Worm (Caenorhabditis elegans) whole organism, L1 larva: ENCODE measurements around the gene col-13.
A peak's percentile ranks its signal among the peaks of the same experiment; 100 is the strongest.

ENCODE experiments used
- C34B4.2 ChIP-seq: sonication (generic microtip); optimal IDR thresholded peaks from 2 replicates; lab custom pipeline; 2017; ENCODE audit warnings: mild to moderate bottlenecking, missing genetic modification characterization, missing compliant biosample characterization
- F16B12.6 ChIP-seq: fragments of 150-350 bp; optimal IDR thresholded peaks from 2 replicates; lab custom pipeline; 2014; ENCODE audit warnings: missing biosample characterization, missing genetic modification characterization
- ama-1 ChIP-seq: fragments of 150-350 bp; optimal IDR thresholded peaks from 2 replicates; lab custom pipeline; 2014
- blmp-1 ChIP-seq: fragments of 150-350 bp; optimal IDR thresholded peaks from 2 replicates; lab custom pipeline; 2014; ENCODE audit warnings: missing biosample characterization, missing genetic modification characterization
- ceh-8 ChIP-seq: fragments of 200-800 bp; sonication (Bioruptor generic); optimal IDR thresholded peaks from 2 replicates; lab custom pipeline; 2018; ENCODE audit warnings: mild to moderate bottlenecking, missing genetic modification characterization, moderate library complexity, missing compliant biosample characterization
- ceh-82 ChIP-seq, 3 experiments: fragments of 150-350 bp in 1 of 3; sonication (generic microtip) in 2 of 3; optimal IDR thresholded peaks; 2 replicates each; lab custom pipeline; 2014 to 2017; ENCODE audit warnings: missing biosample characterization in 3 of 3, missing genetic modification characterization in 3 of 3
- ces-1 ChIP-seq: fragments of 150-350 bp; optimal IDR thresholded peaks from 2 replicates; lab custom pipeline; 2014; ENCODE audit warnings: missing biosample characterization, missing genetic modification reagents, missing genetic modification characterization
- dpl-1 ChIP-seq, 3 experiments: fragments of 150-350 bp in 2 of 3; sonication (generic microtip) in 1 of 3; optimal IDR thresholded peaks; 2 replicates each; lab custom pipeline; 2014 to 2017; ENCODE audit warnings: missing biosample characterization in 3 of 3, missing genetic modification characterization in 3 of 3, missing genetic modification reagents in 3 of 3
- efl-1 ChIP-seq, 4 experiments: fragments of 150-350 bp; optimal IDR thresholded peaks in 3 of 4; peaks in 1 of 4; 1 replicate in 1 of 4; 2 replicates in 3 of 4; lab custom pipeline; 2014; ENCODE audit warnings: missing biosample characterization in 2 of 4, missing genetic modification characterization in 2 of 4, missing genetic modification reagents in 2 of 4
- egl-13 ChIP-seq: sonication (generic microtip); optimal IDR thresholded peaks from 2 replicates; lab custom pipeline; 2016; ENCODE audit warnings: missing genotype, missing genetic modification reagents, missing genetic modification characterization, missing compliant biosample characterization
- egl-27 ChIP-seq, 2 experiments: fragments of 150-350 bp in 1 of 2; sonication (generic microtip); optimal IDR thresholded peaks; 3 replicates each; lab custom pipeline; 2017 to 2018; ENCODE audit warnings: missing biosample characterization in 2 of 2, missing genetic modification characterization in 2 of 2, missing genetic modification reagents in 2 of 2
- elt-2 ChIP-seq: sonication (generic microtip); optimal IDR thresholded peaks from 2 replicates; lab custom pipeline; 2016; ENCODE audit warnings: missing genetic modification characterization, mild to moderate bottlenecking, inconsistent platforms, missing compliant biosample characterization, missing genetic modification reagents
- fos-1 ChIP-seq: fragments of 150-350 bp; optimal IDR thresholded peaks from 2 replicates; lab custom pipeline; 2014; ENCODE audit warnings: missing biosample characterization, missing genetic modification characterization
- hlh-4 ChIP-seq: sonication (generic microtip); optimal IDR thresholded peaks from 2 replicates; lab custom pipeline; 2016; ENCODE audit warnings: mild to moderate bottlenecking, missing genetic modification characterization, missing compliant biosample characterization
- irx-1 ChIP-seq: sonication (generic microtip); optimal IDR thresholded peaks from 2 replicates; lab custom pipeline; 2016; ENCODE audit warnings: missing genetic modification characterization, missing compliant biosample characterization
- isw-1 ChIP-seq: fragments of 200-800 bp; sonication (Bioruptor generic); IDR thresholded peaks from 2 replicates; pipeline ENCODE4 v1.3.6; 2022; ENCODE audit warnings: missing genetic modification characterization, missing compliant biosample characterization
- lin-14 ChIP-seq: fragments of 200-800 bp; sonication (Bioruptor generic); optimal IDR thresholded peaks from 2 replicates; lab custom pipeline; 2018; ENCODE audit warnings: mild to moderate bottlenecking, missing genetic modification characterization, moderate library complexity, missing compliant biosample characterization
- lin-15B ChIP-seq: fragments of 150-350 bp; sonication (generic microtip); optimal IDR thresholded peaks from 3 replicates; lab custom pipeline; 2014; ENCODE audit warnings: missing biosample characterization, missing genetic modification characterization
- lir-3 ChIP-seq: sonication (generic microtip); optimal IDR thresholded peaks from 2 replicates; lab custom pipeline; 2016; ENCODE audit warnings: mild to moderate bottlenecking, missing genetic modification characterization, moderate library complexity, missing compliant biosample characterization; ENCODE audit not compliant: poor library complexity
- lsy-2 ChIP-seq, 2 experiments: fragments of 150-350 bp; optimal IDR thresholded peaks; 2 replicates each; lab custom pipeline; 2014; ENCODE audit warnings: missing biosample characterization in 2 of 2, missing genetic modification characterization in 2 of 2
- mef-2 ChIP-seq: fragments of 150-350 bp; optimal IDR thresholded peaks from 2 replicates; lab custom pipeline; 2014; ENCODE audit warnings: missing biosample characterization, missing genetic modification characterization
- nhr-11 ChIP-seq: fragments of 150-350 bp; optimal IDR thresholded peaks from 2 replicates; lab custom pipeline; 2014; ENCODE audit warnings: missing biosample characterization, missing genetic modification characterization
- nhr-19 ChIP-seq: fragments of 200-800 bp; sonication (Bioruptor generic); conservative IDR thresholded peaks from 2 replicates; pipeline ENCODE4 v1.3.6; 2022; ENCODE audit warnings: missing genetic modification characterization, missing compliant biosample characterization
- nhr-20 ChIP-seq: sonication (generic microtip); optimal IDR thresholded peaks from 2 replicates; lab custom pipeline; 2016; ENCODE audit warnings: mild to moderate bottlenecking, missing genetic modification characterization, missing compliant biosample characterization
- nhr-28 ChIP-seq: fragments of 150-350 bp; optimal IDR thresholded peaks from 2 replicates; lab custom pipeline; 2014; ENCODE audit warnings: missing biosample characterization, missing genetic modification characterization
- nhr-47 ChIP-seq: sonication (generic microtip); optimal IDR thresholded peaks from 2 replicates; lab custom pipeline; 2016; ENCODE audit warnings: mild to moderate bottlenecking, missing genetic modification characterization, moderate library complexity, missing compliant biosample characterization
- nhr-71 ChIP-seq: sonication (generic microtip); optimal IDR thresholded peaks from 2 replicates; lab custom pipeline; 2016; ENCODE audit warnings: mild to moderate bottlenecking, missing genetic modification characterization, moderate library complexity, missing compliant biosample characterization
- nhr-85 ChIP-seq: sonication (generic microtip); peaks from one replicate; lab custom pipeline; 2016; ENCODE audit warnings: missing genetic modification characterization, inconsistent platforms, missing compliant biosample characterization
- pag-3 ChIP-seq: sonication (generic microtip); optimal IDR thresholded peaks from 2 replicates; lab custom pipeline; 2017; ENCODE audit warnings: missing genetic modification characterization, mild to moderate bottlenecking, missing compliant biosample characterization, antibody characterized with exemption, borderline replicate concordance; ENCODE audit not compliant: insufficient read depth
- sptf-1 ChIP-seq: fragments of 150-350 bp; optimal IDR thresholded peaks from 2 replicates; lab custom pipeline; 2014; ENCODE audit warnings: missing biosample characterization, missing genetic modification characterization
- unc-130 ChIP-seq: fragments of 150-350 bp; optimal IDR thresholded peaks from 2 replicates; lab custom pipeline; 2017; ENCODE audit warnings: missing biosample characterization, missing genetic modification characterization, inconsistent platforms
- unc-86 ChIP-seq: sonication (generic microtip); optimal IDR thresholded peaks from 2 replicates; lab custom pipeline; 2016; ENCODE audit warnings: missing genetic modification characterization, missing compliant biosample characterization
- unc-98 ChIP-seq: fragments of 200-800 bp; sonication (Bioruptor generic); IDR thresholded peaks from 2 replicates; pipeline ENCODE4 v1.3.6; 2022; ENCODE audit warnings: missing genetic modification characterization, missing compliant biosample characterization
- vab-15 ChIP-seq: sonication (generic microtip); optimal IDR thresholded peaks from 2 replicates; lab custom pipeline; 2017; ENCODE audit warnings: missing genotype, mild to moderate bottlenecking, missing genetic modification characterization, missing compliant biosample characterization
- xbp-1 ChIP-seq: sonication (generic microtip); optimal IDR thresholded peaks from 2 replicates; lab custom pipeline; 2016; ENCODE audit warnings: missing genetic modification characterization, missing compliant biosample characterization
- ztf-4 ChIP-seq: fragments of 150-350 bp; optimal IDR thresholded peaks from 2 replicates; lab custom pipeline; 2014; ENCODE audit warnings: missing biosample characterization, missing genetic modification characterization

The col-13 gene

ce11 chrV:10426253-10426652, 4.6 kb upstream of the col-13 start, which contains the start of gene apc-10:
TSS of gene apc-10 (minus strand) at chrV:10426353.
- TF ChIP-seq mef-2 (tag; lab: Kevin White, UChicago) (no peak), blmp-1 (tag; lab: Kevin White, UChicago) (no peak)

- TF ChIP-seq efl-1 (optimal IDR thresholded peaks at IDR 0.05; lab: Kevin White, UChicago) (no peak), efl-1 (GFP tag; optimal IDR thresholded peaks at IDR 0.05 in 1 of 2; lab: Kevin White, UChicago) (no peak), nhr-19 (GFP tag; lab: Robert Waterston, UW) (no peak), unc-86 (tag; lab: Kevin White, UChicago) (no peak), nhr-11 (no peak), irx-1 (tag; lab: Kevin White, UChicago) (no peak), nhr-71 (no peak), nhr-28 (no peak), hlh-4 (tag; lab: Kevin White, UChicago) (no peak), ceh-82 (tag; optimal IDR thresholded peaks at IDR 0.05; lab: Kevin White, UChicago) (no peak), mef-2 (tag; lab: Kevin White, UChicago) (no peak), ama-1 (lab: Kevin White, UChicago) (no peak), vab-15 (tag; lab: Kevin White, UChicago) (no peak), lin-14 (GFP tag; lab: Kevin White, UChicago) (no peak), elt-2 (tag; lab: Kevin White, UChicago) (no peak), nhr-20 (no peak), ces-1 (no peak), egl-27 (tag; optimal IDR thresholded peaks at IDR 0.05; lab: Kevin White, UChicago) (no peak), unc-130 (no peak), F16B12.6 (tag; lab: Kevin White, UChicago) (no peak)
These were observed 3.4 kb upstream of the col-13 start, which contains the start of gene col-12 for ce11 chrV:10425098-10425497. TSS of gene col-12 (minus strand) at chrV:10425198.

- TF ChIP-seq nhr-85 (tag; lab: Kevin White, UChicago): peak; percentile 64
- TF ChIP-seq unc-130: no peak
- no peak for TF ChIP-seq dpl-1 (GFP tag; optimal IDR thresholded peaks at IDR 0.05; lab: Kevin White, UChicago)
- no peak for TF ChIP-seq fos-1 (tag; lab: Kevin White, UChicago)
- no peak for TF ChIP-seq pag-3
- no peak for TF ChIP-seq ceh-8
These were observed 1.8 kb upstream of the col-13 start for ce11 chrV:10423511-10423910.

ce11 chrV:10418961-10419360, 2.7 kb downstream of the col-13 start, which contains the start of gene F15H10.5:
TSS of gene F15H10.5 (minus strand) at chrV:10419061.
- TF ChIP-seq fos-1 (tag; lab: Kevin White, UChicago) (no peak), nhr-28 (no peak), egl-13 (no peak), unc-98 (no peak), lsy-2 (tag; optimal IDR thresholded peaks at IDR 0.05; lab: Kevin White, UChicago) (no peak), xbp-1 (no peak), C34B4.2 (no peak), unc-86 (tag; lab: Kevin White, UChicago) (no peak), sptf-1 (tag; lab: Kevin White, UChicago) (no peak), lir-3 (tag; lab: Kevin White, UChicago) (no peak), nhr-20 (no peak)

ce11 chrV:10416925-10417324, 4.8 kb downstream of the col-13 start, which contains the start of gene F15H10.10:
TSS of gene F15H10.10 (minus strand) at chrV:10417025.
- TF ChIP-seq ztf-4 (tag; lab: Kevin White, UChicago): no peak
- no peak for TF ChIP-seq pag-3
- TF ChIP-seq nhr-47 (tag; lab: Kevin White, UChicago): no peak
- no peak for TF ChIP-seq isw-1 (GFP tag; lab: Robert Waterston, UW)
- TF ChIP-seq ama-1 (lab: Kevin White, UChicago): no peak
- TF ChIP-seq lin-15B (tag; lab: Kevin White, UChicago): no peak
